Worm (Caenorhabditis elegans) whole organism, L1 larva: Measurements from ENCODE around the gene T10D4.7.

Source experiments
- C34B4.2 ChIP-seq: sonication (generic microtip); optimal IDR thresholded peaks from 2 replicates; lab custom pipeline; 2017; ENCODE audit warnings: mild to moderate bottlenecking, missing genetic modification characterization, missing compliant biosample characterization
- F16B12.6 ChIP-seq: fragments of 150-350 bp; optimal IDR thresholded peaks from 2 replicates; lab custom pipeline; 2014; ENCODE audit warnings: missing biosample characterization, missing genetic modification characterization
- Y116A8C.19 ChIP-seq: sonication (generic microtip); optimal IDR thresholded peaks from 2 replicates; lab custom pipeline; 2016; ENCODE audit warnings: missing compliant biosample characterization, missing genetic modification characterization, borderline replicate concordance
- aha-1 ChIP-seq: fragments of 150-350 bp; optimal IDR thresholded peaks from 2 replicates; lab custom pipeline; 2014; ENCODE audit warnings: missing biosample characterization, missing genetic modification characterization
- ama-1 ChIP-seq: fragments of 150-350 bp; optimal IDR thresholded peaks from 2 replicates; lab custom pipeline; 2014
- ceh-63 ChIP-seq: fragments of 200-800 bp; sonication (Bioruptor generic); optimal IDR thresholded peaks from 2 replicates; lab custom pipeline; 2018; ENCODE audit warnings: mild to moderate bottlenecking, missing genetic modification characterization, missing compliant biosample characterization
- ceh-8 ChIP-seq: fragments of 200-800 bp; sonication (Bioruptor generic); optimal IDR thresholded peaks from 2 replicates; lab custom pipeline; 2018; ENCODE audit warnings: mild to moderate bottlenecking, missing genetic modification characterization, moderate library complexity, missing compliant biosample characterization
- ceh-88 ChIP-seq: fragments of 200-800 bp; sonication (Bioruptor generic); IDR thresholded peaks from 2 replicates; pipeline ENCODE4 v1.3.6; 2022; ENCODE audit warnings: missing genetic modification characterization, missing compliant biosample characterization
- ceh-90 ChIP-seq: sonication (generic microtip); optimal IDR thresholded peaks from 2 replicates; lab custom pipeline; 2016; ENCODE audit warnings: missing genetic modification characterization, missing compliant biosample characterization
- dpl-1 ChIP-seq, 3 experiments: fragments of 150-350 bp in 2 of 3; sonication (generic microtip) in 1 of 3; optimal IDR thresholded peaks; 2 replicates each; lab custom pipeline; 2014 to 2017; ENCODE audit warnings: missing biosample characterization in 3 of 3, missing genetic modification characterization in 3 of 3, missing genetic modification reagents in 3 of 3
- efl-3 ChIP-seq: fragments of 200-800 bp; sonication (Bioruptor generic); optimal IDR thresholded peaks from 2 replicates; lab custom pipeline; 2018; ENCODE audit warnings: mild to moderate bottlenecking, missing genetic modification characterization, missing compliant biosample characterization
- egl-13 ChIP-seq: sonication (generic microtip); optimal IDR thresholded peaks from 2 replicates; lab custom pipeline; 2016; ENCODE audit warnings: missing genotype, missing genetic modification reagents, missing genetic modification characterization, missing compliant biosample characterization
- elt-2 ChIP-seq: sonication (generic microtip); optimal IDR thresholded peaks from 2 replicates; lab custom pipeline; 2016; ENCODE audit warnings: missing genetic modification characterization, mild to moderate bottlenecking, inconsistent platforms, missing compliant biosample characterization, missing genetic modification reagents
- fkh-10 ChIP-seq: sonication (generic microtip); optimal IDR thresholded peaks from 2 replicates; lab custom pipeline; 2017; ENCODE audit warnings: missing biosample characterization, missing genetic modification reagents, missing genetic modification characterization
- fkh-4 ChIP-seq: sonication (generic microtip); optimal IDR thresholded peaks from 2 replicates; lab custom pipeline; 2016; ENCODE audit warnings: missing compliant biosample characterization, missing genetic modification characterization, borderline replicate concordance
- hlh-4 ChIP-seq: sonication (generic microtip); optimal IDR thresholded peaks from 2 replicates; lab custom pipeline; 2016; ENCODE audit warnings: mild to moderate bottlenecking, missing genetic modification characterization, missing compliant biosample characterization
- irx-1 ChIP-seq: sonication (generic microtip); optimal IDR thresholded peaks from 2 replicates; lab custom pipeline; 2016; ENCODE audit warnings: missing genetic modification characterization, missing compliant biosample characterization
- lin-13 ChIP-seq: fragments of 150-350 bp; optimal IDR thresholded peaks from 2 replicates; lab custom pipeline; 2014; ENCODE audit warnings: missing biosample characterization, missing genetic modification reagents, missing genetic modification characterization
- lin-15B ChIP-seq: fragments of 150-350 bp; sonication (generic microtip); optimal IDR thresholded peaks from 3 replicates; lab custom pipeline; 2014; ENCODE audit warnings: missing biosample characterization, missing genetic modification characterization
- lin-39 ChIP-seq: fragments of 150-350 bp; optimal IDR thresholded peaks from 2 replicates; lab custom pipeline; 2014; ENCODE audit warnings: missing biosample characterization, missing genetic modification reagents, missing genetic modification characterization
- lir-3 ChIP-seq: sonication (generic microtip); optimal IDR thresholded peaks from 2 replicates; lab custom pipeline; 2016; ENCODE audit warnings: mild to moderate bottlenecking, missing genetic modification characterization, moderate library complexity, missing compliant biosample characterization; ENCODE audit not compliant: poor library complexity
- lsy-2 ChIP-seq, 2 experiments: fragments of 150-350 bp; optimal IDR thresholded peaks; 2 replicates each; lab custom pipeline; 2014; ENCODE audit warnings: missing biosample characterization in 2 of 2, missing genetic modification characterization in 2 of 2
- mdl-1 ChIP-seq, 2 experiments: fragments of 150-350 bp; optimal IDR thresholded peaks; 2 replicates each; lab custom pipeline; 2014 to 2017; ENCODE audit warnings: missing biosample characterization in 2 of 2, missing genetic modification characterization in 2 of 2, inconsistent platforms in 1 of 2
- mef-2 ChIP-seq: fragments of 150-350 bp; optimal IDR thresholded peaks from 2 replicates; lab custom pipeline; 2014; ENCODE audit warnings: missing biosample characterization, missing genetic modification characterization
- mep-1 ChIP-seq: fragments of 150-350 bp; optimal IDR thresholded peaks from 2 replicates; lab custom pipeline; 2014; ENCODE audit warnings: missing biosample characterization, missing genetic modification characterization
- nhr-11 ChIP-seq: fragments of 150-350 bp; optimal IDR thresholded peaks from 2 replicates; lab custom pipeline; 2014; ENCODE audit warnings: missing biosample characterization, missing genetic modification characterization
- nhr-12 ChIP-seq: sonication (generic microtip); optimal IDR thresholded peaks from 2 replicates; lab custom pipeline; 2017; ENCODE audit warnings: missing biosample characterization, missing genetic modification characterization
- nhr-19 ChIP-seq: fragments of 200-800 bp; sonication (Bioruptor generic); conservative IDR thresholded peaks from 2 replicates; pipeline ENCODE4 v1.3.6; 2022; ENCODE audit warnings: missing genetic modification characterization, missing compliant biosample characterization
- nhr-237 ChIP-seq: fragments of 150-350 bp; optimal IDR thresholded peaks from 2 replicates; lab custom pipeline; 2014; ENCODE audit warnings: missing biosample characterization, missing genetic modification characterization
- nhr-28 ChIP-seq: fragments of 150-350 bp; optimal IDR thresholded peaks from 2 replicates; lab custom pipeline; 2014; ENCODE audit warnings: missing biosample characterization, missing genetic modification characterization
- nhr-47 ChIP-seq: sonication (generic microtip); optimal IDR thresholded peaks from 2 replicates; lab custom pipeline; 2016; ENCODE audit warnings: mild to moderate bottlenecking, missing genetic modification characterization, moderate library complexity, missing compliant biosample characterization
- nhr-90 ChIP-seq: sonication (generic microtip); optimal IDR thresholded peaks from 2 replicates; lab custom pipeline; 2016; ENCODE audit warnings: mild to moderate bottlenecking, missing genetic modification characterization, missing compliant biosample characterization; ENCODE audit not compliant: poor library complexity
- pax-3 ChIP-seq: fragments of 200-800 bp; sonication (Bioruptor generic); optimal IDR thresholded peaks from 2 replicates; lab custom pipeline; 2018; ENCODE audit warnings: mild to moderate bottlenecking, missing genetic modification characterization, moderate library complexity, missing compliant biosample characterization
- pqm-1 ChIP-seq: sonication (generic microtip); optimal IDR thresholded peaks from 3 replicates; lab custom pipeline; 2017; ENCODE audit warnings: missing biosample characterization, missing genetic modification characterization
- rnt-1 ChIP-seq: sonication (generic microtip); optimal IDR thresholded peaks from 2 replicates; lab custom pipeline; 2016; ENCODE audit warnings: mild to moderate bottlenecking, missing genetic modification characterization, moderate library complexity, missing compliant biosample characterization
- sox-4 ChIP-seq: sonication (generic microtip); optimal IDR thresholded peaks from 2 replicates; lab custom pipeline; 2016; ENCODE audit warnings: missing genetic modification characterization, missing compliant biosample characterization
- sptf-1 ChIP-seq: fragments of 150-350 bp; optimal IDR thresholded peaks from 2 replicates; lab custom pipeline; 2014; ENCODE audit warnings: missing biosample characterization, missing genetic modification characterization
- swsn-7 ChIP-seq: sonication (generic microtip); optimal IDR thresholded peaks from 2 replicates; lab custom pipeline; 2016; ENCODE audit warnings: missing genetic modification characterization, missing compliant biosample characterization
- unc-130 ChIP-seq: fragments of 150-350 bp; optimal IDR thresholded peaks from 2 replicates; lab custom pipeline; 2017; ENCODE audit warnings: missing biosample characterization, missing genetic modification characterization, inconsistent platforms
- unc-30 ChIP-seq: sonication (generic microtip); optimal IDR thresholded peaks from 2 replicates; lab custom pipeline; 2017; ENCODE audit warnings: missing biosample characterization, missing genetic modification characterization
- unc-86 ChIP-seq: sonication (generic microtip); optimal IDR thresholded peaks from 2 replicates; lab custom pipeline; 2016; ENCODE audit warnings: missing genetic modification characterization, missing compliant biosample characterization
- unc-98 ChIP-seq: fragments of 200-800 bp; sonication (Bioruptor generic); IDR thresholded peaks from 2 replicates; pipeline ENCODE4 v1.3.6; 2022; ENCODE audit warnings: missing genetic modification characterization, missing compliant biosample characterization
- vab-15 ChIP-seq: sonication (generic microtip); optimal IDR thresholded peaks from 2 replicates; lab custom pipeline; 2017; ENCODE audit warnings: missing genotype, mild to moderate bottlenecking, missing genetic modification characterization, missing compliant biosample characterization
- xbp-1 ChIP-seq: sonication (generic microtip); optimal IDR thresholded peaks from 2 replicates; lab custom pipeline; 2016; ENCODE audit warnings: missing genetic modification characterization, missing compliant biosample characterization
- ztf-11 ChIP-seq, 2 experiments: sonication (generic microtip); optimal IDR thresholded peaks; 2 replicates each; lab custom pipeline; 2016 to 2017; ENCODE audit warnings: missing genetic modification characterization in 2 of 2, missing biosample characterization in 1 of 2, missing compliant biosample characterization in 1 of 2

T10D4.7 gene

ce11 chrII:3076915-3077314 is 40.7 kb upstream of the T10D4.7 start, which contains the start of gene Y25C1A.8 (continued):
- TF ChIP-seq unc-98 (GFP tag; lab: Robert Waterston, UW) (0 out of 2 replicates have a peak, but pooled peaks have one; percentile 47), ama-1 (lab: Kevin White, UChicago) (peak; percentile 23), F16B12.6 (peak; percentile 67), nhr-11 (tag; lab: Kevin White, UChicago) (peak; percentile 66), efl-3 (peak; percentile 34), sox-4 (peak; percentile 72), nhr-47 (no peak), vab-15 (tag; lab: Kevin White, UChicago) (peak; percentile 79), mdl-1 (tag; optimal IDR thresholded peaks at IDR 0.05; lab: Kevin White, UChicago) (peak in 1 of 2 experiments; percentile 82), sptf-1 (tag; lab: Kevin White, UChicago) (no peak), xbp-1 (tag; lab: Kevin White, UChicago) (peak; percentile 99), unc-130 (tag; lab: Kevin White, UChicago) (peak; percentile 84), aha-1 (tag; lab: Kevin White, UChicago) (peak; percentile 48), lsy-2 (tag; optimal IDR thresholded peaks at IDR 0.05; lab: Kevin White, UChicago) (peak; percentile 100), pqm-1 (tag; lab: Kevin White, UChicago) (no peak), lin-15B (tag; lab: Kevin White, UChicago) (peak; percentile 58), ceh-90 (tag; lab: Kevin White, UChicago) (peak; percentile 42), lin-39 (peak; percentile 94), irx-1 (tag; lab: Kevin White, UChicago) (peak; percentile 91), mef-2 (tag; lab: Kevin White, UChicago) (peak; percentile 79), ceh-63 (GFP tag; lab: Kevin White, UChicago) (no peak), hlh-4 (tag; lab: Kevin White, UChicago) (no peak), lir-3 (tag; lab: Kevin White, UChicago) (no peak), elt-2 (tag; lab: Kevin White, UChicago) (peak; percentile 83), swsn-7 (tag; lab: Kevin White, UChicago) (peak; percentile 92), nhr-12 (tag; lab: Kevin White, UChicago) (no peak), fkh-4 (tag; lab: Kevin White, UChicago) (peak; percentile 60), nhr-19 (peak; percentile 91), rnt-1 (tag; lab: Kevin White, UChicago) (peak; percentile 98), unc-30 (tag; lab: Kevin White, UChicago) (no peak), nhr-237 (tag; lab: Kevin White, UChicago) (peak; percentile 49), dpl-1 (GFP tag; optimal IDR thresholded peaks at IDR 0.05; lab: Kevin White, UChicago) (peak; percentile 73 to 85 (median 84)), pax-3 (peak; percentile 81), lin-13 (GFP tag; lab: Kevin White, UChicago) (peak; percentile 87), mep-1 (peak; percentile 91), ztf-11 (tag; optimal IDR thresholded peaks at IDR 0.05; lab: Kevin White, UChicago) (peak; percentile 26 to 85), nhr-28 (tag; lab: Kevin White, UChicago) (no peak), ceh-88 (GFP tag; lab: Robert Waterston, UW) (peak; percentile 58)

DNA sequence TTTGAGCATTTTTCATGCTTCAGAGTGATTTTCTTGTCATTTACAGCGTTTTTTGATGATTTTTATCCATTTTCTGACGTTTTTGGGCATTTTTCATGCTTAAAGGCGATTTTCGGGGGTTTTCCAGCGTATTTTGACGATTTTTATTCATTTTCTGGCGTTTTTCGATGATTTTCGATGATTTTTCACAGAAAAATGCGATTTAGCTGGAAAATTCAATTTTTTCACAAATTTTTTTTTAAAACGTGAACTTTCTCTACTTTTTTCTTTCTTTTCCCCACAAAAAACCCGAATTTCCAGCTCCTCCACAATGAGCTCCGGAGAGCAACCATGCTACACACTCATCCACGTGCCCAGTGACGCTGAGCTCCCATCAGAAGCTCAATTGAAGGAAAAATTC is 39.1 kb upstream of the T10D4.7 start, which contains the start of gene copb-1:
copb-1 (plus strand) TSS at position 301 of the 400 bp plus-strand sequence.
- no peak for TF ChIP-seq fkh-10 (GFP tag; lab: Kevin White, UChicago)
- no peak for TF ChIP-seq vab-15 (tag; lab: Kevin White, UChicago)
- TF ChIP-seq unc-86 (tag; lab: Kevin White, UChicago) = no peak
- TF ChIP-seq egl-13 = no peak
- TF ChIP-seq Y116A8C.19 (tag; lab: Kevin White, UChicago) = no peak
- no peak for TF ChIP-seq C34B4.2
- TF ChIP-seq nhr-90 = no peak
- no peak for TF ChIP-seq nhr-47
- TF ChIP-seq mep-1 = no peak
- TF ChIP-seq swsn-7 (tag; lab: Kevin White, UChicago) = no peak
- TF ChIP-seq ceh-8 (GFP tag; lab: Kevin White, UChicago) = no peak
